Fruit fly (Drosophila melanogaster): ENCODE measurements around the gene SH3PX1.
A peak's percentile ranks its signal among the peaks of the same experiment; 100 is the strongest.

SH3PX1 gene

DNA sequence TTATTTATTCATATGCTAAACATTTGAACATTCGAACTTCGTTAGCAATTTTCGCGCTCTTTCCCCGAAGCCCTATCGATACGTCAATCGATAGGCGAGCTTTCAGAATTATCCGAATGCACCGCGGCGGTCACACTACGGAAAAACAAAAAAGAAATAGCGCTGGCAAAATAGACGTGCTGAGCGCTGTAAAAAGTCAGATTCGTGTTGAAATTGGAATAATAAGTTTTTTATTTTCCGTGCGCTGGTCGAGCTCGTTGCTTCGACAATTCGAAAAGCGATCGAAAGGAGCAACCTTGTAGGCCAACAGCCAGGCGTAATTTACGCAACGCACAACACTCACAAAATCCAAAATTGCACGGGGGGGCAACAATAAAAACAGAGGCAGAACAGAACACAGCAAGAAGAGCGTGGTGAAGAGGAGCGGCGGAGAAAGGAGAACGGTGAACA, 15.4 kb downstream of the SH3PX1 start, which contains the start of gene Ubc4 (continued):
- TF ChIP-seq CG1602 (GFP tag; optimal IDR thresholded peaks at IDR 0.05) (no peak), Hr39 (optimal IDR thresholded peaks at IDR 0.05) (no peak), hth (optimal IDR thresholded peaks at IDR 0.05) (no peak), Antp (GFP tag; optimal IDR thresholded peaks at IDR 0.05) (peak; percentile 25), CG11247 (GFP tag; IDR thresholded peaks at IDR 0.05) (no peak), fd64A (GFP tag; optimal IDR thresholded peaks at IDR 0.05) (no peak), cato (GFP tag; optimal IDR thresholded peaks at IDR 0.05; ENCODE audit: borderline replicate concordance) (no peak), dmrt99B (tag; optimal IDR thresholded peaks at IDR 0.05) (no peak), Usf (GFP tag; optimal IDR thresholded peaks at IDR 0.05) (no peak), CG17361 (GFP tag; IDR thresholded peaks at IDR 0.05) (no peak), CG33557 (GFP tag; optimal IDR thresholded peaks at IDR 0.05) (no peak), CG10147 (GFP tag; optimal IDR thresholded peaks at IDR 0.05) (no peak), Hr3 (GFP tag; optimal IDR thresholded peaks at IDR 0.05) (no peak), otp (GFP tag; IDR thresholded peaks at IDR 0.05) (no peak), croc (GFP tag; conservative IDR thresholded peaks at IDR 0.05) (no peak), Gug (GFP tag; IDR thresholded peaks at IDR 0.05) (no peak), ssp (GFP tag; IDR thresholded peaks at IDR 0.05) (no peak), CG1647 (GFP tag; optimal IDR thresholded peaks at IDR 0.05) (no peak), chn (GFP tag; optimal IDR thresholded peaks at IDR 0.05) (no peak), CG3838 (GFP tag; optimal IDR thresholded peaks at IDR 0.05) (no peak), Dip2 (GFP tag; IDR thresholded peaks at IDR 0.05) (no peak), HLH4C (GFP tag; IDR thresholded peaks at IDR 0.05; ENCODE audit: partially characterized antibody) (peak; percentile 81), CG10267 (tag; optimal IDR thresholded peaks at IDR 0.05) (no peak), Jarid2 (GFP tag; optimal IDR thresholded peaks at IDR 0.05) (peak; percentile 11), gfzf (GFP tag; optimal IDR thresholded peaks at IDR 0.05) (peak; percentile 82), p53 (GFP tag; optimal IDR thresholded peaks at IDR 0.05) (no peak), CG2712 (tag; optimal IDR thresholded peaks at IDR 0.05) (peak; percentile 15), zen2 (GFP tag; IDR thresholded peaks at IDR 0.05; ENCODE audit: partially characterized antibody) (peak; percentile 77), Hand (GFP tag; optimal IDR thresholded peaks at IDR 0.05) (no peak), bab2 (GFP tag; optimal IDR thresholded peaks at IDR 0.05) (no peak), CG14965 (GFP tag; optimal IDR thresholded peaks at IDR 0.05; ENCODE audit: borderline replicate concordance) (no peak), YL-1 (GFP tag; optimal IDR thresholded peaks at IDR 0.05) (peak; percentile 65), scrt (GFP tag; optimal IDR thresholded peaks at IDR 0.05) (no peak), CG30020 (tag; optimal IDR thresholded peaks at IDR 0.05) (no peak), Side (GFP tag; optimal IDR thresholded peaks at IDR 0.05) (peak; percentile 32), Hsf (GFP tag; optimal IDR thresholded peaks at IDR 0.05) (no peak), ash1 (GFP tag; optimal IDR thresholded peaks at IDR 0.05) (no peak), kah (GFP tag; optimal IDR thresholded peaks at IDR 0.05) (no peak), tio (GFP tag; optimal IDR thresholded peaks at IDR 0.05) (no peak), CG7963 (GFP tag; IDR thresholded peaks at IDR 0.05; ENCODE audit: partially characterized antibody) (peak; percentile 86), fru (optimal IDR thresholded peaks at IDR 0.05) (no peak), CG2116 (GFP tag; optimal IDR thresholded peaks at IDR 0.05) (peak; percentile 78), CG3995 (GFP tag; optimal IDR thresholded peaks at IDR 0.05) (no peak), CG18262 (tag; optimal IDR thresholded peaks at IDR 0.05) (no peak), wek (GFP tag; optimal IDR thresholded peaks at IDR 0.05) (no peak), so (GFP tag; IDR thresholded peaks at IDR 0.05) (no peak), CG14667 (GFP tag; IDR thresholded peaks at IDR 0.05) (no peak), HHEX (GFP tag; optimal IDR thresholded peaks at IDR 0.05) (no peak), yki (optimal IDR thresholded peaks at IDR 0.05) (no peak), fd3F (GFP tag; optimal IDR thresholded peaks at IDR 0.05) (no peak), CG8388 (GFP tag; optimal IDR thresholded peaks at IDR 0.05) (no peak), CG15073 (GFP tag; optimal IDR thresholded peaks at IDR 0.05) (no peak), Fer1 (GFP tag; optimal IDR thresholded peaks at IDR 0.05) (peak; percentile 4)

Data from whole organism, embryonic.